Worm (Caenorhabditis elegans) whole organism, L4 larva: Measurements from ENCODE around the gene C34D4.2.

Source experiments
- arid-1 ChIP-seq: fragments of 200-800 bp; sonication (Bioruptor generic); conservative IDR thresholded peaks from 2 replicates; pipeline ENCODE4 v1.3.6; 2022; ENCODE audit warnings: missing genetic modification reagents, missing genetic modification characterization, missing compliant biosample characterization
- ceh-28 ChIP-seq: fragments of 150-350 bp; optimal IDR thresholded peaks from 2 replicates; lab custom pipeline; 2014; ENCODE audit warnings: missing biosample characterization, missing genetic modification reagents, missing genetic modification characterization
- dpl-1 ChIP-seq: fragments of 150-350 bp; optimal IDR thresholded peaks from 2 replicates; lab custom pipeline; 2014; ENCODE audit warnings: missing biosample characterization, missing genetic modification reagents, missing genetic modification characterization
- egl-27 ChIP-seq: sonication (generic microtip); optimal IDR thresholded peaks from 3 replicates; lab custom pipeline; 2017; ENCODE audit warnings: missing biosample characterization, missing genetic modification reagents, missing genetic modification characterization
- jun-1 ChIP-seq: fragments of 150-350 bp; optimal IDR thresholded peaks from 2 replicates; lab custom pipeline; 2014; ENCODE audit warnings: missing biosample characterization, missing genetic modification reagents, missing genetic modification characterization
- mdt-29 ChIP-seq: fragments of 200-800 bp; sonication (Bioruptor generic); IDR thresholded peaks from 2 replicates; pipeline ENCODE4 v1.3.6; 2022; ENCODE audit warnings: missing genetic modification reagents, missing genetic modification characterization, missing compliant biosample characterization
- zfp-2 ChIP-seq: sonication (generic microtip); optimal IDR thresholded peaks from 2 replicates; lab custom pipeline; 2016; ENCODE audit warnings: mild to moderate bottlenecking, missing genetic modification characterization, missing compliant biosample characterization

DNA sequence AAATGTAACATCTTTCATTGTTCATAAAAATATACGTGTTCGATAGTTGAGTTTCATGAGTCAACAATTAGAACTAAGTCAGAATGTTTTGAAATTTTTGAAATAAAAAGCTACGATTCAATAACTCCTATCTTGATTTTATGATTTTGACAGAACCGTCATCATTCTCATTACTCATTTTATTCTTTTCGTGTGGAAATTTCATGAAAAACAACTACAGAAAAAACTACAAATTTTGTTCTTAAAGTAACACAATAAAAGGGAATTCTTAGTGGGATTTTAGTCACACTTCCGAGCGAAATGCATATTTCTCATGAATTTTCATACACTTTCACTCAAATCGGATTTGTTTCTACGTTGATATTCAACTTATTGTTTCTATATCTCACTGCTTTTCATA, 22.4 kb downstream of the C34D4.2 start, which contains the start of gene str-44:
- TF ChIP-seq egl-27 (tag; lab: Kevin White, UChicago) (no peak), ceh-28 (no peak), arid-1 (GFP tag; lab: Robert Waterston, UW) (no peak), jun-1 (no peak), dpl-1 (no peak), zfp-2 (tag; lab: Kevin White, UChicago) (no peak), mdt-29 (GFP tag; lab: Robert Waterston, UW) (no peak)
